Fruit fly (Drosophila melanogaster): ENCODE measurements around the gene ppan.

dm6 chr3R:21089416-21089815 is 26.6 kb upstream of the ppan start:
- TF ChIP-seq CG7045 (GFP tag; optimal IDR thresholded peaks at IDR 0.05) (no peak), Crg-1 (GFP tag; optimal IDR thresholded peaks at IDR 0.05) (no peak), CG33017 (tag; optimal IDR thresholded peaks at IDR 0.05) (no peak), CG11617 (GFP tag; optimal IDR thresholded peaks at IDR 0.05) (no peak), Clk (GFP tag; optimal IDR thresholded peaks at IDR 0.05) (no peak), Mnt (GFP tag; optimal IDR thresholded peaks at IDR 0.05) (no peak), CG1620 (GFP tag; optimal IDR thresholded peaks at IDR 0.05) (no peak), cic (GFP tag; optimal IDR thresholded peaks at IDR 0.05) (no peak), kay (GFP tag; ENCODE audit: borderline replicate concordance) (no peak), CG12768 (GFP tag; optimal IDR thresholded peaks at IDR 0.05) (no peak), tj (GFP tag; optimal IDR thresholded peaks at IDR 0.05) (peak; percentile 31), toe (GFP tag; optimal IDR thresholded peaks at IDR 0.05) (no peak), pad (GFP tag; optimal IDR thresholded peaks at IDR 0.05) (no peak)
